Fruit fly (Drosophila melanogaster) whole organism, embryonic: Measurements from ENCODE around the gene bt.

Experiments
- ATbp ChIP-seq: fragments of 200-800 bp; sonication (Bioruptor generic); optimal IDR thresholded peaks from 2 replicates; lab custom pipeline; 2017; ENCODE audit warnings: missing biosample characterization, mild to moderate bottlenecking, missing genetic modification characterization, missing genetic modification reagents
- Ada2b ChIP-seq: fragments of 200-800 bp; sonication (Bioruptor generic); IDR thresholded peaks from 2 replicates; pipeline ENCODE4 v1.3.6; 2022; ENCODE audit warnings: missing biosample characterization, missing genetic modification characterization
- Aef1 ChIP-seq: fragments of 200-800 bp; sonication (Bioruptor generic); IDR thresholded peaks from 3 replicates; pipeline ENCODE4 v1.3.6; 2022; ENCODE audit warnings: missing biosample characterization, missing genetic modification characterization
- Bgb ChIP-seq: fragments of 200-800 bp; sonication (Bioruptor generic); IDR thresholded peaks from 2 replicates; pipeline ENCODE4 v1.3.6; 2022; ENCODE audit warnings: missing biosample characterization, missing genetic modification characterization; ENCODE audit not compliant: partially characterized antibody
- CG11398 ChIP-seq: fragments of 200-800 bp; sonication (Bioruptor generic); optimal IDR thresholded peaks from 2 replicates; lab custom pipeline; 2016; ENCODE audit warnings: missing biosample characterization, missing genetic modification characterization
- CG11456 ChIP-seq: fragments of 200-800 bp; sonication (Bioruptor generic); IDR thresholded peaks from 3 replicates; pipeline ENCODE4 v1.3.6; 2022; ENCODE audit warnings: missing biosample characterization, missing genetic modification characterization
- CG11723 ChIP-seq: fragments of 200-800 bp; sonication (Bioruptor generic); optimal IDR thresholded peaks from 2 replicates; lab custom pipeline; 2017; ENCODE audit warnings: missing biosample characterization, mild to moderate bottlenecking, missing genetic modification characterization
- CG12769 ChIP-seq: fragments of 200-800 bp; sonication (Bioruptor generic); optimal IDR thresholded peaks from 2 replicates; lab custom pipeline; 2019; ENCODE audit warnings: missing biosample characterization, mild to moderate bottlenecking, missing genetic modification characterization, moderate library complexity
- CG14965 ChIP-seq: fragments of 200-800 bp; sonication (Bioruptor generic); optimal IDR thresholded peaks from 2 replicates; lab custom pipeline; 2016; ENCODE audit warnings: missing biosample characterization, missing genetic modification characterization, borderline replicate concordance
- CG15269 ChIP-seq: fragments of 200-800 bp; sonication (Bioruptor generic); optimal IDR thresholded peaks from 2 replicates; lab custom pipeline; 2018; ENCODE audit warnings: missing biosample characterization, mild to moderate bottlenecking, missing genetic modification characterization, moderate library complexity
- CG1603 ChIP-seq: fragments of 200-800 bp; sonication (Bioruptor generic); optimal IDR thresholded peaks from 2 replicates; lab custom pipeline; 2019; ENCODE audit warnings: missing biosample characterization, mild to moderate bottlenecking, missing genetic modification characterization, moderate library complexity
- CG2120 ChIP-seq: fragments of 200-800 bp; sonication (Bioruptor generic); optimal IDR thresholded peaks from 3 replicates; lab custom pipeline; 2016; ENCODE audit warnings: missing biosample characterization, missing genetic modification characterization
- CG31365 ChIP-seq: fragments of 200-800 bp; sonication (Bioruptor generic); optimal IDR thresholded peaks from 2 replicates; lab custom pipeline; 2018; ENCODE audit warnings: missing biosample characterization, mild to moderate bottlenecking, missing genetic modification characterization
- CG31388 ChIP-seq: fragments of 200-800 bp; sonication (Bioruptor generic); optimal IDR thresholded peaks from 2 replicates; lab custom pipeline; 2016; ENCODE audit warnings: missing biosample characterization, missing genetic modification characterization
- CG3281 ChIP-seq: fragments of 200-800 bp; sonication (Bioruptor generic); optimal IDR thresholded peaks from 3 replicates; lab custom pipeline; 2017; ENCODE audit warnings: missing biosample characterization, mild to moderate bottlenecking, missing genetic modification characterization
- CG4617 ChIP-seq: fragments of 200-800 bp; sonication (Bioruptor generic); optimal IDR thresholded peaks from 3 replicates; lab custom pipeline; 2016; ENCODE audit warnings: missing biosample characterization, missing genetic modification characterization, borderline replicate concordance
- CG4730 ChIP-seq: fragments of 200-800 bp; sonication (Bioruptor generic); IDR thresholded peaks from 2 replicates; pipeline ENCODE4 v1.3.6; 2022; ENCODE audit warnings: missing biosample characterization, missing genetic modification characterization
- CG4854 ChIP-seq: fragments of 200-800 bp; sonication (Bioruptor generic); optimal IDR thresholded peaks from 2 replicates; lab custom pipeline; 2016; ENCODE audit warnings: missing biosample characterization, missing genetic modification characterization, inconsistent platforms
- CG7928 ChIP-seq: fragments of 200-800 bp; sonication (Bioruptor generic); optimal IDR thresholded peaks from 2 replicates; lab custom pipeline; 2017; ENCODE audit warnings: missing biosample characterization, mild to moderate bottlenecking, missing genetic modification characterization
- CG9797 ChIP-seq: fragments of 200-800 bp; sonication (Bioruptor generic); optimal IDR thresholded peaks from 3 replicates; lab custom pipeline; 2018; ENCODE audit warnings: missing biosample characterization, mild to moderate bottlenecking, missing genetic modification characterization
- Chrac-16 ChIP-seq: fragments of 200-800 bp; sonication (Bioruptor generic); optimal IDR thresholded peaks from 3 replicates; lab custom pipeline; 2016; ENCODE audit warnings: missing biosample characterization, missing genetic modification characterization
- CkIIα-i1 ChIP-seq: fragments of 200-800 bp; sonication (Bioruptor generic); IDR thresholded peaks from 2 replicates; pipeline ENCODE4 v1.3.6; 2022; ENCODE audit warnings: missing biosample characterization, missing genetic modification characterization
- CoRest ChIP-seq: fragments of 200-800 bp; sonication (Bioruptor generic); optimal IDR thresholded peaks from 3 replicates; lab custom pipeline; 2018; ENCODE audit warnings: missing biosample characterization, mild to moderate bottlenecking, missing genetic modification characterization, moderate library complexity
- D19B ChIP-seq: fragments of 200-800 bp; sonication (Bioruptor generic); optimal IDR thresholded peaks from 2 replicates; lab custom pipeline; 2017; ENCODE audit warnings: missing biosample characterization, mild to moderate bottlenecking, missing genetic modification characterization
- Doc2 ChIP-seq: fragments of 200-800 bp; sonication (Bioruptor generic); IDR thresholded peaks from 2 replicates; pipeline ENCODE4 v1.3.6; 2022; ENCODE audit warnings: missing biosample characterization, missing genetic modification characterization
- Eip74EF ChIP-seq, 2 experiments: fragments of 200-800 bp in 1 of 2; fragments of >200 bp in 1 of 2; sonication (Bioruptor generic) in 1 of 2; optimal IDR thresholded peaks; 2 replicates each; lab custom pipeline; 2017 to 2019; ENCODE audit warnings: missing biosample characterization in 2 of 2, missing genetic modification characterization in 2 of 2, mild to moderate bottlenecking in 1 of 2, moderate library complexity in 1 of 2
- Elba2 ChIP-seq: fragments of 200-800 bp; sonication (Bioruptor generic); optimal IDR thresholded peaks from 3 replicates; lab custom pipeline; 2016; ENCODE audit warnings: missing biosample characterization, missing genetic modification characterization
- HLHmδ ChIP-seq: fragments of 200-800 bp; sonication (Bioruptor generic); optimal IDR thresholded peaks from 2 replicates; lab custom pipeline; 2018; ENCODE audit warnings: missing biosample characterization, mild to moderate bottlenecking, missing genetic modification characterization, moderate library complexity
- Hr3 ChIP-seq: fragments of 200-800 bp; sonication (Bioruptor generic); optimal IDR thresholded peaks from 3 replicates; lab custom pipeline; 2016; ENCODE audit warnings: missing biosample characterization, missing genetic modification characterization
- NC2α ChIP-seq: fragments of 200-800 bp; sonication (Bioruptor generic); optimal IDR thresholded peaks from 2 replicates; lab custom pipeline; 2016; ENCODE audit warnings: missing biosample characterization, missing genetic modification characterization
- Nf-YC ChIP-seq: fragments of 200-800 bp; optimal IDR thresholded peaks from 3 replicates; lab custom pipeline; 2019; ENCODE audit warnings: missing biosample characterization, mild to moderate bottlenecking, missing genetic modification characterization, moderate library complexity
- Poxn ChIP-seq: fragments of 200-800 bp; sonication (Bioruptor generic); IDR thresholded peaks from 2 replicates; pipeline ENCODE4 v1.3.6; 2022; ENCODE audit warnings: missing biosample characterization, missing genetic modification characterization
- Spps ChIP-seq: fragments of 200-800 bp; sonication (Bioruptor generic); optimal IDR thresholded peaks from 2 replicates; lab custom pipeline; 2018; ENCODE audit warnings: missing biosample characterization, mild to moderate bottlenecking, missing genetic modification characterization
- Sry-δ ChIP-seq: fragments of 200-800 bp; sonication (Bioruptor generic); optimal IDR thresholded peaks from 2 replicates; lab custom pipeline; 2016; ENCODE audit warnings: missing biosample characterization, missing genetic modification characterization
- Vsx1 ChIP-seq: fragments of 200-800 bp; sonication (Bioruptor generic); optimal IDR thresholded peaks from 2 replicates; lab custom pipeline; 2017; ENCODE audit warnings: missing biosample characterization, mild to moderate bottlenecking, missing genetic modification characterization, missing genetic modification reagents
- ab ChIP-seq: fragments of 200-800 bp; sonication (Bioruptor generic); optimal IDR thresholded peaks from 2 replicates; lab custom pipeline; 2016; ENCODE audit warnings: missing biosample characterization, missing genetic modification characterization
- corto ChIP-seq: fragments of 200-800 bp; sonication (Bioruptor generic); optimal IDR thresholded peaks from 2 replicates; lab custom pipeline; 2016; ENCODE audit warnings: missing biosample characterization, mild to moderate bottlenecking, missing genetic modification characterization, moderate library complexity
- eve ChIP-seq, 2 experiments: fragments of >200 bp; optimal IDR thresholded peaks; 2 replicates each; lab custom pipeline; 2017; ENCODE audit warnings: missing biosample characterization in 2 of 2, missing genetic modification characterization in 2 of 2
- eyg ChIP-seq: fragments of 200-800 bp; sonication (Bioruptor generic); optimal IDR thresholded peaks from 3 replicates; lab custom pipeline; 2016; ENCODE audit warnings: missing biosample characterization, missing genetic modification characterization
- gsb-n ChIP-seq: fragments of 200-800 bp; sonication (Bioruptor generic); optimal IDR thresholded peaks from 3 replicates; lab custom pipeline; 2018; ENCODE audit warnings: missing biosample characterization, mild to moderate bottlenecking, missing genetic modification characterization
- jigr1 ChIP-seq: fragments of 200-800 bp; sonication (Bioruptor generic); IDR thresholded peaks from 3 replicates; pipeline ENCODE4 v1.3.6; 2022; ENCODE audit warnings: missing biosample characterization, missing genetic modification characterization
- ken ChIP-seq: fragments of 200-800 bp; sonication (Bioruptor generic); IDR thresholded peaks from 3 replicates; pipeline ENCODE4 v1.3.6; 2022; ENCODE audit warnings: missing biosample characterization, missing genetic modification characterization
- lab ChIP-seq: fragments of 200-800 bp; sonication (Bioruptor generic); optimal IDR thresholded peaks from 3 replicates; lab custom pipeline; 2017; ENCODE audit warnings: missing biosample characterization, missing genetic modification characterization, mild to moderate bottlenecking, moderate library complexity, missing genetic modification reagents
- otp ChIP-seq: fragments of 200-800 bp; sonication (Bioruptor generic); IDR thresholded peaks from 3 replicates; pipeline ENCODE4, ENCODE4 v1.3.6; 2022; ENCODE audit warnings: missing biosample characterization, missing genetic modification characterization
- peb ChIP-seq: fragments of 200-800 bp; sonication (Bioruptor generic); IDR thresholded peaks from 2 replicates; pipeline ENCODE4 v1.3.6; 2022; ENCODE audit warnings: missing biosample characterization, missing genetic modification characterization
- pho ChIP-seq: fragments of 200-800 bp; sonication (Bioruptor generic); optimal IDR thresholded peaks from 2 replicates; lab custom pipeline; 2016; ENCODE audit warnings: missing biosample characterization, missing genetic modification characterization
- phol ChIP-seq: fragments of 200-800 bp; sonication (Bioruptor generic); optimal IDR thresholded peaks from 3 replicates; lab custom pipeline; 2018; ENCODE audit warnings: missing biosample characterization, mild to moderate bottlenecking, missing genetic modification characterization, moderate library complexity
- run ChIP-seq: fragments of 200-800 bp; sonication (Bioruptor generic); optimal IDR thresholded peaks from 3 replicates; lab custom pipeline; 2018; ENCODE audit warnings: missing biosample characterization, mild to moderate bottlenecking, missing genetic modification characterization
- sna ChIP-seq: fragments of 200-800 bp; sonication (Bioruptor generic); IDR thresholded peaks from 2 replicates; pipeline ENCODE4 v1.3.6; 2022; ENCODE audit warnings: missing biosample characterization, missing genetic modification characterization; ENCODE audit not compliant: partially characterized antibody
- sr ChIP-seq: fragments of 200-800 bp; sonication (Bioruptor generic); IDR thresholded peaks from 3 replicates; pipeline ENCODE4 v1.3.6; 2022; ENCODE audit warnings: missing biosample characterization, missing genetic modification characterization
- trem ChIP-seq: fragments of 200-800 bp; optimal IDR thresholded peaks from 3 replicates; lab custom pipeline; 2019; ENCODE audit warnings: missing biosample characterization, mild to moderate bottlenecking, missing genetic modification characterization, moderate library complexity
- tup ChIP-seq: fragments of 200-800 bp; sonication (Bioruptor generic); optimal IDR thresholded peaks from 2 replicates; lab custom pipeline; 2016; ENCODE audit warnings: missing biosample characterization, mild to moderate bottlenecking, missing genetic modification characterization, moderate library complexity

The bt gene

dm6 chr4:697463-697862 lies 26.7 kb upstream of the bt start, which contains the start of gene ey (continued):
- TF ChIP-seq sna (GFP tag; lab: Robert Waterston, UW), result peak; percentile 49
- TF ChIP-seq CkIIα-i1 (GFP tag; lab: Robert Waterston, UW), result no peak
- no peak for TF ChIP-seq jigr1 (GFP tag; lab: Robert Waterston, UW)
- no peak for TF ChIP-seq CG3281 (GFP tag; lab: Kevin White, UChicago)
- no peak for TF ChIP-seq Doc2
- TF ChIP-seq CG1603 (tag; lab: Kevin White, UChicago), result peak; percentile 79
- TF ChIP-seq CoRest (tag; lab: Kevin White, UChicago), result peak; percentile 48
- TF ChIP-seq sr (GFP tag; lab: Robert Waterston, UW), result no peak
- TF ChIP-seq Hr3 (GFP tag; lab: Kevin White, UChicago), result no peak
- no peak for TF ChIP-seq lab
- no peak for TF ChIP-seq CG14965 (GFP tag; lab: Kevin White, UChicago)
- TF ChIP-seq CG31388 (GFP tag; lab: Kevin White, UChicago), result no peak
- no peak for TF ChIP-seq CG11398 (GFP tag; lab: Kevin White, UChicago)
- TF ChIP-seq ab (GFP tag; lab: Kevin White, UChicago), result no peak
- no peak for TF ChIP-seq eve (GFP tag; optimal IDR thresholded peaks at IDR 0.05; lab: Kevin White, UChicago)
- no peak for TF ChIP-seq Aef1 (GFP tag; lab: Robert Waterston, UW)
- TF ChIP-seq CG11723, result no peak
- no peak for TF ChIP-seq ken (GFP tag; lab: Robert Waterston, UW)
- TF ChIP-seq Poxn (GFP tag; lab: Robert Waterston, UW), result no peak
- TF ChIP-seq peb, result no peak
- TF ChIP-seq CG12769, result peak; percentile 33
- TF ChIP-seq otp, result no peak
- no peak for TF ChIP-seq CG11456 (GFP tag; lab: Robert Waterston, UW)
- TF ChIP-seq gsb-n (tag; lab: Kevin White, UChicago), result no peak
- TF ChIP-seq Bgb (GFP tag; lab: Robert Waterston, UW), result peak; percentile 27; the same call in 1 of the 2 replicates
- TF ChIP-seq CG15269 (tag; lab: Kevin White, UChicago), result no peak
- no peak for TF ChIP-seq CG4617 (GFP tag; lab: Kevin White, UChicago)
- no peak for TF ChIP-seq corto (GFP tag; lab: Kevin White, UChicago)
- no peak for TF ChIP-seq Chrac-16 (GFP tag; lab: Kevin White, UChicago)
- TF ChIP-seq NC2α, result no peak
- TF ChIP-seq Elba2 (GFP tag; lab: Kevin White, UChicago), result peak; percentile 2
- no peak for TF ChIP-seq Vsx1 (GFP tag; lab: Kevin White, UChicago)
- TF ChIP-seq ATbp (GFP tag; lab: Kevin White, UChicago), result no peak
- TF ChIP-seq pho, result no peak
- no peak for TF ChIP-seq eyg (GFP tag; lab: Kevin White, UChicago)
- TF ChIP-seq Spps (tag; lab: Kevin White, UChicago), result no peak
- peak; percentile 38 for TF ChIP-seq Sry-δ
- no peak for TF ChIP-seq D19B
- peak; percentile 71 for TF ChIP-seq trem (tag; lab: Kevin White, UChicago)
- TF ChIP-seq CG2120 (GFP tag; lab: Kevin White, UChicago), result peak; percentile 33
- TF ChIP-seq run (tag; lab: Kevin White, UChicago), result no peak
- TF ChIP-seq HLHmδ (GFP tag; lab: Kevin White, UChicago), result no peak
- TF ChIP-seq CG4854 (GFP tag; lab: Kevin White, UChicago), result no peak
- TF ChIP-seq Nf-YC (tag; lab: Kevin White, UChicago), result peak; percentile 41
- TF ChIP-seq CG31365 (tag; lab: Kevin White, UChicago), result no peak
- TF ChIP-seq CG7928 (GFP tag; lab: Kevin White, UChicago), result no peak
- TF ChIP-seq CG4730 (GFP tag; lab: Robert Waterston, UW), result no peak
- TF ChIP-seq phol (tag; lab: Kevin White, UChicago), result peak; percentile 15
- TF ChIP-seq CG9797 (GFP tag; lab: Kevin White, UChicago), result no peak
- TF ChIP-seq Eip74EF (GFP tag; optimal IDR thresholded peaks at IDR 0.05; lab: Kevin White, UChicago), result no peak
- TF ChIP-seq Ada2b (GFP tag; lab: Robert Waterston, UW), result no peak
- no peak for TF ChIP-seq tup (GFP tag; lab: Kevin White, UChicago)
